Fruit fly (Drosophila melanogaster) whole organism, pupa: Measurements from ENCODE around the gene rempA.

Experiments used
- CG13204 ChIP-seq: fragments of 200-800 bp; sonication (Bioruptor generic); optimal IDR thresholded peaks from 2 replicates; lab custom pipeline; 2018; ENCODE audit warnings: missing biosample characterization, mild to moderate bottlenecking, missing genetic modification characterization, moderate library complexity
- CG34367 ChIP-seq: fragments of 200-800 bp; sonication (Bioruptor generic); optimal IDR thresholded peaks from 2 replicates; lab custom pipeline; 2018; ENCODE audit warnings: missing biosample characterization, mild to moderate bottlenecking, missing genetic modification characterization
- CG8301 ChIP-seq: fragments of 200-800 bp; sonication (Bioruptor generic); optimal IDR thresholded peaks from 2 replicates; lab custom pipeline; 2018; ENCODE audit warnings: missing biosample characterization, mild to moderate bottlenecking, missing genetic modification characterization
- EcR ChIP-seq: fragments of 200-800 bp; sonication (Bioruptor generic); optimal IDR thresholded peaks from 3 replicates; lab custom pipeline; 2019; ENCODE audit warnings: missing biosample characterization, missing genetic modification characterization, mild to moderate bottlenecking, moderate library complexity, missing genetic modification reagents
- fd96Ca ChIP-seq: fragments of 200-800 bp; sonication (Bioruptor generic); IDR thresholded peaks from 3 replicates; pipeline ENCODE4 v1.3.6; 2022; ENCODE audit warnings: missing biosample characterization, missing genetic modification characterization

dm6 chr2L:606165-606564 lies 46.1 kb upstream of the rempA start:
- TF ChIP-seq fd96Ca (GFP tag; lab: Robert Waterston, UW) = peak; percentile 93
- peak; percentile 89 for TF ChIP-seq CG8301 (tag; lab: Kevin White, UChicago)
- no peak for TF ChIP-seq EcR (GFP tag; lab: Kevin White, UChicago)
- TF ChIP-seq CG34367 = peak; percentile 34
- no peak for TF ChIP-seq CG13204 (GFP tag; lab: Kevin White, UChicago)
